Worm (Caenorhabditis elegans) whole organism, L1 larva: ENCODE results near the gene daam-1.

Source experiments
- F16B12.6 ChIP-seq: fragments of 150-350 bp; optimal IDR thresholded peaks from 2 replicates; lab custom pipeline; 2014; ENCODE audit warnings: missing biosample characterization, missing genetic modification characterization
- alr-1 ChIP-seq: fragments of 200-800 bp; sonication (Bioruptor generic); optimal IDR thresholded peaks from 2 replicates; lab custom pipeline; 2018; ENCODE audit warnings: borderline replicate concordance, mild to moderate bottlenecking, missing genetic modification characterization, missing compliant biosample characterization
- aly-2 ChIP-seq: fragments of 150-350 bp; optimal IDR thresholded peaks from 2 replicates; lab custom pipeline; 2014; ENCODE audit warnings: missing biosample characterization, missing genetic modification characterization
- blmp-1 ChIP-seq: fragments of 150-350 bp; optimal IDR thresholded peaks from 2 replicates; lab custom pipeline; 2014; ENCODE audit warnings: missing biosample characterization, missing genetic modification characterization
- ceh-63 ChIP-seq: fragments of 200-800 bp; sonication (Bioruptor generic); optimal IDR thresholded peaks from 2 replicates; lab custom pipeline; 2018; ENCODE audit warnings: mild to moderate bottlenecking, missing genetic modification characterization, missing compliant biosample characterization
- ceh-8 ChIP-seq: fragments of 200-800 bp; sonication (Bioruptor generic); optimal IDR thresholded peaks from 2 replicates; lab custom pipeline; 2018; ENCODE audit warnings: mild to moderate bottlenecking, missing genetic modification characterization, moderate library complexity, missing compliant biosample characterization
- ceh-90 ChIP-seq: sonication (generic microtip); optimal IDR thresholded peaks from 2 replicates; lab custom pipeline; 2016; ENCODE audit warnings: missing genetic modification characterization, missing compliant biosample characterization
- dpl-1 ChIP-seq, 3 experiments: fragments of 150-350 bp in 2 of 3; sonication (generic microtip) in 1 of 3; optimal IDR thresholded peaks; 2 replicates each; lab custom pipeline; 2014 to 2017; ENCODE audit warnings: missing biosample characterization in 3 of 3, missing genetic modification characterization in 3 of 3, missing genetic modification reagents in 3 of 3
- dsc-1 ChIP-seq: sonication (generic microtip); optimal IDR thresholded peaks from 2 replicates; lab custom pipeline; 2016; ENCODE audit warnings: mild to moderate bottlenecking, missing genetic modification characterization, missing compliant biosample characterization
- efl-1 ChIP-seq, 4 experiments: fragments of 150-350 bp; optimal IDR thresholded peaks in 3 of 4; peaks in 1 of 4; 1 replicate in 1 of 4; 2 replicates in 3 of 4; lab custom pipeline; 2014; ENCODE audit warnings: missing biosample characterization in 2 of 4, missing genetic modification characterization in 2 of 4, missing genetic modification reagents in 2 of 4
- egl-13 ChIP-seq: sonication (generic microtip); optimal IDR thresholded peaks from 2 replicates; lab custom pipeline; 2016; ENCODE audit warnings: missing genotype, missing genetic modification reagents, missing genetic modification characterization, missing compliant biosample characterization
- egl-27 ChIP-seq, 2 experiments: fragments of 150-350 bp in 1 of 2; sonication (generic microtip); optimal IDR thresholded peaks; 3 replicates each; lab custom pipeline; 2017 to 2018; ENCODE audit warnings: missing biosample characterization in 2 of 2, missing genetic modification characterization in 2 of 2, missing genetic modification reagents in 2 of 2
- elt-2 ChIP-seq: sonication (generic microtip); optimal IDR thresholded peaks from 2 replicates; lab custom pipeline; 2016; ENCODE audit warnings: missing genetic modification characterization, mild to moderate bottlenecking, inconsistent platforms, missing compliant biosample characterization, missing genetic modification reagents
- elt-3 ChIP-seq, 6 experiments: fragments of 150-350 bp in 1 of 6; sonication (generic microtip); optimal IDR thresholded peaks; 2 replicates each; lab custom pipeline; 2017 to 2018; ENCODE audit warnings: missing biosample characterization in 6 of 6, missing genetic modification characterization in 6 of 6, inconsistent platforms in 1 of 6
- ets-5 ChIP-seq: fragments of 200-800 bp; sonication (Bioruptor generic); IDR thresholded peaks from 2 replicates; pipeline ENCODE4 v1.3.6; 2022; ENCODE audit warnings: missing genetic modification characterization, missing compliant biosample characterization
- fkh-8 ChIP-seq: sonication (generic microtip); optimal IDR thresholded peaks from 2 replicates; lab custom pipeline; 2016; ENCODE audit warnings: mild to moderate bottlenecking, missing genetic modification characterization, missing compliant biosample characterization
- fos-1 ChIP-seq: fragments of 150-350 bp; optimal IDR thresholded peaks from 2 replicates; lab custom pipeline; 2014; ENCODE audit warnings: missing biosample characterization, missing genetic modification characterization
- grh-1 ChIP-seq: fragments of 200-800 bp; sonication (Bioruptor generic); IDR thresholded peaks from 2 replicates; pipeline ENCODE4 v1.3.6; 2022; ENCODE audit warnings: missing genetic modification reagents, missing genetic modification characterization, missing compliant biosample characterization
- hlh-4 ChIP-seq: sonication (generic microtip); optimal IDR thresholded peaks from 2 replicates; lab custom pipeline; 2016; ENCODE audit warnings: mild to moderate bottlenecking, missing genetic modification characterization, missing compliant biosample characterization
- hpl-2 ChIP-seq: fragments of 150-350 bp; optimal IDR thresholded peaks from 2 replicates; lab custom pipeline; 2014; ENCODE audit warnings: missing biosample characterization, missing genetic modification reagents, missing genetic modification characterization
- jun-1 ChIP-seq: fragments of 150-350 bp; optimal IDR thresholded peaks from 2 replicates; lab custom pipeline; 2014; ENCODE audit warnings: missing biosample characterization, missing genetic modification reagents, missing genetic modification characterization
- lin-35 ChIP-seq, 2 experiments: fragments of 150-350 bp; optimal IDR thresholded peaks; 2 replicates each; lab custom pipeline; 2014; ENCODE audit warnings: missing biosample characterization in 2 of 2, missing genetic modification characterization in 2 of 2, missing genetic modification reagents in 2 of 2
- lin-39 ChIP-seq: fragments of 150-350 bp; optimal IDR thresholded peaks from 2 replicates; lab custom pipeline; 2014; ENCODE audit warnings: missing biosample characterization, missing genetic modification reagents, missing genetic modification characterization
- lsy-2 ChIP-seq, 2 experiments: fragments of 150-350 bp; optimal IDR thresholded peaks; 2 replicates each; lab custom pipeline; 2014; ENCODE audit warnings: missing biosample characterization in 2 of 2, missing genetic modification characterization in 2 of 2
- mdl-1 ChIP-seq, 2 experiments: fragments of 150-350 bp; optimal IDR thresholded peaks; 2 replicates each; lab custom pipeline; 2014 to 2017; ENCODE audit warnings: missing biosample characterization in 2 of 2, missing genetic modification characterization in 2 of 2, inconsistent platforms in 1 of 2
- mep-1 ChIP-seq: fragments of 150-350 bp; optimal IDR thresholded peaks from 2 replicates; lab custom pipeline; 2014; ENCODE audit warnings: missing biosample characterization, missing genetic modification characterization
- nhr-12 ChIP-seq: sonication (generic microtip); optimal IDR thresholded peaks from 2 replicates; lab custom pipeline; 2017; ENCODE audit warnings: missing biosample characterization, missing genetic modification characterization
- nhr-19 ChIP-seq: fragments of 200-800 bp; sonication (Bioruptor generic); conservative IDR thresholded peaks from 2 replicates; pipeline ENCODE4 v1.3.6; 2022; ENCODE audit warnings: missing genetic modification characterization, missing compliant biosample characterization
- nhr-20 ChIP-seq: sonication (generic microtip); optimal IDR thresholded peaks from 2 replicates; lab custom pipeline; 2016; ENCODE audit warnings: mild to moderate bottlenecking, missing genetic modification characterization, missing compliant biosample characterization
- nhr-237 ChIP-seq: fragments of 150-350 bp; optimal IDR thresholded peaks from 2 replicates; lab custom pipeline; 2014; ENCODE audit warnings: missing biosample characterization, missing genetic modification characterization
- nhr-28 ChIP-seq: fragments of 150-350 bp; optimal IDR thresholded peaks from 2 replicates; lab custom pipeline; 2014; ENCODE audit warnings: missing biosample characterization, missing genetic modification characterization
- nhr-47 ChIP-seq: sonication (generic microtip); optimal IDR thresholded peaks from 2 replicates; lab custom pipeline; 2016; ENCODE audit warnings: mild to moderate bottlenecking, missing genetic modification characterization, moderate library complexity, missing compliant biosample characterization
- nhr-77 ChIP-seq: fragments of 150-350 bp; optimal IDR thresholded peaks from 2 replicates; lab custom pipeline; 2014; ENCODE audit warnings: missing biosample characterization, missing genetic modification characterization
- nhr-85 ChIP-seq: sonication (generic microtip); peaks from one replicate; lab custom pipeline; 2016; ENCODE audit warnings: missing genetic modification characterization, inconsistent platforms, missing compliant biosample characterization
- pax-3 ChIP-seq: fragments of 200-800 bp; sonication (Bioruptor generic); optimal IDR thresholded peaks from 2 replicates; lab custom pipeline; 2018; ENCODE audit warnings: mild to moderate bottlenecking, missing genetic modification characterization, moderate library complexity, missing compliant biosample characterization
- pqm-1 ChIP-seq: sonication (generic microtip); optimal IDR thresholded peaks from 3 replicates; lab custom pipeline; 2017; ENCODE audit warnings: missing biosample characterization, missing genetic modification characterization
- skn-1 ChIP-seq: fragments of 150-350 bp; optimal IDR thresholded peaks from 2 replicates; lab custom pipeline; 2014; ENCODE audit warnings: missing biosample characterization, missing genetic modification characterization
- tbx-2 ChIP-seq: sonication (generic microtip); optimal IDR thresholded peaks from 2 replicates; lab custom pipeline; 2016; ENCODE audit warnings: missing genetic modification characterization, missing compliant biosample characterization
- unc-130 ChIP-seq: fragments of 150-350 bp; optimal IDR thresholded peaks from 2 replicates; lab custom pipeline; 2017; ENCODE audit warnings: missing biosample characterization, missing genetic modification characterization, inconsistent platforms
- unc-62 ChIP-seq: fragments of 150-350 bp; optimal IDR thresholded peaks from 2 replicates; lab custom pipeline; 2014; ENCODE audit warnings: missing biosample characterization, missing genetic modification reagents, missing genetic modification characterization
- unc-98 ChIP-seq: fragments of 200-800 bp; sonication (Bioruptor generic); IDR thresholded peaks from 2 replicates; pipeline ENCODE4 v1.3.6; 2022; ENCODE audit warnings: missing genetic modification characterization, missing compliant biosample characterization
- vab-15 ChIP-seq: sonication (generic microtip); optimal IDR thresholded peaks from 2 replicates; lab custom pipeline; 2017; ENCODE audit warnings: missing genotype, mild to moderate bottlenecking, missing genetic modification characterization, missing compliant biosample characterization
- xbp-1 ChIP-seq: sonication (generic microtip); optimal IDR thresholded peaks from 2 replicates; lab custom pipeline; 2016; ENCODE audit warnings: missing genetic modification characterization, missing compliant biosample characterization
- zip-4 ChIP-seq: fragments of 200-800 bp; sonication (Bioruptor generic); optimal IDR thresholded peaks from 2 replicates; lab custom pipeline; 2018; ENCODE audit warnings: mild to moderate bottlenecking, missing genetic modification characterization, moderate library complexity, missing compliant biosample characterization
- ztf-11 ChIP-seq, 2 experiments: sonication (generic microtip); optimal IDR thresholded peaks; 2 replicates each; lab custom pipeline; 2016 to 2017; ENCODE audit warnings: missing genetic modification characterization in 2 of 2, missing biosample characterization in 1 of 2, missing compliant biosample characterization in 1 of 2
- ztf-4 ChIP-seq: fragments of 150-350 bp; optimal IDR thresholded peaks from 2 replicates; lab custom pipeline; 2014; ENCODE audit warnings: missing biosample characterization, missing genetic modification characterization

daam-1 gene

DNA sequence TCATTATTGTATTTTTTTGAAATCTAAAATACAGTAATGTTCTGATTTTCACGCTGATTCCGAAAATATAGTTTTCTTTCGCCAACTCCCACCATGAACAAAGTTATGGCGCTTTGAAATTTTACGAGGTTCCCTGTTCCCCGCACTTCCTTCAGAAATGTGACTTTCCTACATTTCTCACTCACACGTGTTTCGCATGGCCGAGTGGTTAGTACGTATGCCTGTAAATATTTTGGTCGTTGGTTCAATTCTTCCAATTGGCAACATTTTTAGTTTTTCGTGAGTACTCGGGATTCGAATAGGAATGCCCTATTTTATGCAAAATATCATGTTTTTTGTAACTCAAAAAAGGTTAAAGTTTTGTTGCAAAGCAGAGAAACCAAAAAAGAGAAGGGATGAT lies 30.3 kb downstream of the daam-1 start (continued):
- peak in 1 of 2 experiments; percentile 68 for TF ChIP-seq mdl-1 (tag; optimal IDR thresholded peaks at IDR 0.05; lab: Kevin White, UChicago)
- TF ChIP-seq unc-62 (GFP tag; lab: Kevin White, UChicago): no peak
- no peak for TF ChIP-seq hpl-2 (GFP tag; lab: Kevin White, UChicago)
- peak; percentile 21 to 39 for TF ChIP-seq lsy-2 (tag; optimal IDR thresholded peaks at IDR 0.05; lab: Kevin White, UChicago)
- TF ChIP-seq efl-1 (optimal IDR thresholded peaks at IDR 0.05; lab: Kevin White, UChicago): peak; percentile 28 to 37
- peak; percentile 33 to 95 for TF ChIP-seq efl-1 (GFP tag; optimal IDR thresholded peaks at IDR 0.05 in 1 of 2; lab: Kevin White, UChicago)
- peak in 1 of 2 experiments; percentile 67 for TF ChIP-seq lin-35 (GFP tag; optimal IDR thresholded peaks at IDR 0.05; lab: Kevin White, UChicago)
- TF ChIP-seq lin-39: peak; percentile 14
- peak; percentile 46 for TF ChIP-seq dsc-1 (tag; lab: Kevin White, UChicago)
- no peak for TF ChIP-seq ets-5 (GFP tag; lab: Robert Waterston, UW)
- TF ChIP-seq zip-4 (GFP tag; lab: Kevin White, UChicago): peak; percentile 2
- no peak for TF ChIP-seq F16B12.6
- TF ChIP-seq nhr-19 (GFP tag; lab: Robert Waterston, UW): peak; percentile 49
- TF ChIP-seq unc-130 (tag; lab: Kevin White, UChicago): peak; percentile 21
- peak; percentile 61 for TF ChIP-seq nhr-47 (tag; lab: Kevin White, UChicago)
- no peak for TF ChIP-seq pax-3 (tag; lab: Kevin White, UChicago)
- TF ChIP-seq vab-15 (tag; lab: Kevin White, UChicago): no peak
- TF ChIP-seq aly-2: peak; percentile 27
- TF ChIP-seq blmp-1: peak; percentile 25
- peak; percentile 15 for TF ChIP-seq ceh-8 (GFP tag; lab: Kevin White, UChicago)
- no peak for TF ChIP-seq fkh-8 (tag; lab: Kevin White, UChicago)
- TF ChIP-seq dpl-1 (GFP tag; optimal IDR thresholded peaks at IDR 0.05; lab: Kevin White, UChicago): peak in 2 of 3 experiments; percentile 14 to 44
- no peak for TF ChIP-seq skn-1 (tag; lab: Kevin White, UChicago)
- peak; percentile 53 for TF ChIP-seq nhr-20 (tag; lab: Kevin White, UChicago)
- peak in 1 of 6 experiments; percentile 47 for TF ChIP-seq elt-3 (tag; optimal IDR thresholded peaks at IDR 0.05; lab: Kevin White, UChicago)
- peak; percentile 49 for TF ChIP-seq mep-1 (tag; lab: Kevin White, UChicago)
- TF ChIP-seq, all 84 proteins: peak for 26

- no peak for TF ChIP-seq hlh-4
- TF ChIP-seq egl-27 (tag; optimal IDR thresholded peaks at IDR 0.05; lab: Kevin White, UChicago): no peak
- no peak for TF ChIP-seq elt-2 (tag; lab: Kevin White, UChicago)
- TF ChIP-seq tbx-2 (tag; lab: Kevin White, UChicago): no peak
- no peak for TF ChIP-seq nhr-85 (tag; lab: Kevin White, UChicago)
- no peak for TF ChIP-seq egl-13 (tag; lab: Kevin White, UChicago)
- TF ChIP-seq mdl-1 (tag; optimal IDR thresholded peaks at IDR 0.05; lab: Kevin White, UChicago): no peak
- no peak for TF ChIP-seq unc-98 (GFP tag; lab: Robert Waterston, UW)
- no peak for TF ChIP-seq grh-1 (GFP tag; lab: Robert Waterston, UW)
- no peak for TF ChIP-seq ceh-90 (tag; lab: Kevin White, UChicago)
- TF ChIP-seq ets-5 (GFP tag; lab: Robert Waterston, UW): no peak
- TF ChIP-seq zip-4 (GFP tag; lab: Kevin White, UChicago): no peak
- TF ChIP-seq elt-3 (tag; optimal IDR thresholded peaks at IDR 0.05; lab: Kevin White, UChicago): no peak
- TF ChIP-seq, all 84 proteins: peak for 0
These were observed 35.0 kb downstream of the daam-1 start, which contains the start of gene B0348.1 for ce11 chrV:48622-49021. TSS of gene B0348.1 (plus strand) at chrV:48922.

DNA sequence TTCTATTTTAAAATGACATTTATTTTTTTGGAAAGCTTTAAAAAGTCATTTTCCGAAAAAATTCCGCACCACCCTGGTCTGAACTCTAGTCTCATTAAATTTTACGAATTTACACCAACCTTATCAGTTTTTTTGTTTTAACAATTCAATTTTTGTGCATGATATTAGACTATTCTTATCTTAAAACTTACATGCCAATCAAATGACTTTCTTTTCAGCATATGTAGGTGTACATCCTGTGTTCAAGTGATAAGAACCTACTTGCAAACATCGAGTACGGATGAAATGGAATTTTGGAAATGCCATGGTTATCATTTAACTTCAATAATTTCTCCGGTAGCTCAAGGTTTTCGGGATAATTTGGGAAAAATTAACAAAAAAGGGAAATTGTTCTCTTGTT lies 35.8 kb downstream of the daam-1 start:
- no peak for TF ChIP-seq aly-2
- TF ChIP-seq ztf-11 (tag; optimal IDR thresholded peaks at IDR 0.05; lab: Kevin White, UChicago): no peak
- no peak for TF ChIP-seq nhr-28 (tag; lab: Kevin White, UChicago)
- TF ChIP-seq nhr-77 (tag; lab: Kevin White, UChicago): no peak
- peak; percentile 83 for TF ChIP-seq elt-2 (tag; lab: Kevin White, UChicago)
- no peak for TF ChIP-seq unc-98 (GFP tag; lab: Robert Waterston, UW)
- no peak for TF ChIP-seq nhr-237 (tag; lab: Kevin White, UChicago)
- no peak for TF ChIP-seq alr-1 (tag; lab: Kevin White, UChicago)
- TF ChIP-seq pqm-1: no peak
- TF ChIP-seq ets-5 (GFP tag; lab: Robert Waterston, UW): no peak
- no peak for TF ChIP-seq ceh-63 (GFP tag; lab: Kevin White, UChicago)
- TF ChIP-seq fos-1 (tag; lab: Kevin White, UChicago): no peak
- peak; percentile 62 for TF ChIP-seq jun-1
- no peak for TF ChIP-seq elt-3 (tag; optimal IDR thresholded peaks at IDR 0.05; lab: Kevin White, UChicago)
- no peak for TF ChIP-seq blmp-1
- no peak for TF ChIP-seq ztf-4 (tag; lab: Kevin White, UChicago)
- TF ChIP-seq nhr-12: no peak
- peak in 1 of 2 experiments; percentile 9 for TF ChIP-seq lsy-2 (tag; optimal IDR thresholded peaks at IDR 0.05; lab: Kevin White, UChicago)
- TF ChIP-seq xbp-1 (tag; lab: Kevin White, UChicago): no peak
